Worm (Caenorhabditis elegans) whole organism, early embryonic: Measurements from ENCODE around the gene C08F8.3.
"Not testable (repeated sequence)": the region's sequence is repeated elsewhere in the genome, so short reads cannot be mapped to it uniquely, and the experiment has no call there.

Experiments
- B0310.2 ChIP-seq: sonication (generic microtip); optimal IDR thresholded peaks from 2 replicates; lab custom pipeline; 2016; ENCODE audit warnings: mild to moderate bottlenecking, missing genetic modification characterization, missing compliant biosample characterization
- F13C5.2 ChIP-seq: sonication (generic microtip); optimal IDR thresholded peaks from 2 replicates; lab custom pipeline; 2017; ENCODE audit warnings: mild to moderate bottlenecking, missing genetic modification characterization, inconsistent platforms, missing compliant biosample characterization
- aly-1 ChIP-seq: sonication (generic microtip); optimal IDR thresholded peaks from 2 replicates; lab custom pipeline; 2016; ENCODE audit warnings: missing genetic modification characterization, missing compliant biosample characterization
- ama-1 ChIP-seq: fragments of 150-350 bp; optimal IDR thresholded peaks from 2 replicates; lab custom pipeline; 2014
- ceh-13 ChIP-seq: fragments of 200-800 bp; sonication (Bioruptor generic); optimal IDR thresholded peaks from 2 replicates; lab custom pipeline; 2018; ENCODE audit warnings: mild to moderate bottlenecking, missing genetic modification characterization, missing compliant biosample characterization
- ceh-36 ChIP-seq: sonication (generic microtip); optimal IDR thresholded peaks from 2 replicates; lab custom pipeline; 2016; ENCODE audit warnings: missing genetic modification characterization, inconsistent platforms, missing compliant biosample characterization
- ets-7 ChIP-seq: sonication (generic microtip); optimal IDR thresholded peaks from 2 replicates; lab custom pipeline; 2016; ENCODE audit warnings: missing genotype, missing genetic modification characterization, missing compliant biosample characterization
- flt-1 ChIP-seq: fragments of 200-800 bp; sonication (Bioruptor generic); IDR thresholded peaks from 2 replicates; pipeline ENCODE4 v1.3.6; 2022; ENCODE audit warnings: missing genetic modification characterization, missing compliant biosample characterization
- hmbx-1 ChIP-seq: sonication (generic microtip); optimal IDR thresholded peaks from 2 replicates; lab custom pipeline; 2016; ENCODE audit warnings: mild to moderate bottlenecking, missing genetic modification characterization, missing compliant biosample characterization
- hmg-4 ChIP-seq: fragments of 200-800 bp; sonication (Bioruptor generic); optimal IDR thresholded peaks from 2 replicates; lab custom pipeline; 2018; ENCODE audit warnings: mild to moderate bottlenecking, missing genetic modification characterization, missing compliant biosample characterization
- hnd-1 ChIP-seq: sonication (generic microtip); optimal IDR thresholded peaks from 2 replicates; lab custom pipeline; 2016; ENCODE audit warnings: missing genetic modification characterization, missing compliant biosample characterization
- pes-1 ChIP-seq: fragments of 200-800 bp; sonication (Bioruptor generic); IDR thresholded peaks from 2 replicates; pipeline ENCODE4 v1.3.6; 2022; ENCODE audit warnings: missing genetic modification reagents, missing genetic modification characterization, missing compliant biosample characterization
- scrt-1 ChIP-seq: fragments of 200-800 bp; sonication (Bioruptor generic); IDR thresholded peaks from 2 replicates; pipeline ENCODE4 v1.3.6; 2022; ENCODE audit warnings: missing genetic modification characterization, missing compliant biosample characterization
- sea-1 ChIP-seq: fragments of 200-800 bp; sonication (Bioruptor generic); conservative IDR thresholded peaks from 2 replicates; pipeline ENCODE4 v1.3.6; 2022; ENCODE audit warnings: missing genetic modification characterization, missing compliant biosample characterization
- tbx-11 ChIP-seq: fragments of 200-800 bp; sonication (Bioruptor generic); IDR thresholded peaks from 2 replicates; pipeline ENCODE4 v1.3.6; 2022; ENCODE audit warnings: missing genetic modification characterization, missing compliant biosample characterization
- tbx-37 ChIP-seq: fragments of 200-800 bp; sonication (Bioruptor generic); conservative IDR thresholded peaks from 2 replicates; pipeline ENCODE4 v1.3.6; 2022; ENCODE audit warnings: missing genetic modification reagents, missing genetic modification characterization, missing compliant biosample characterization
- tra-4 ChIP-seq: sonication (generic microtip); optimal IDR thresholded peaks from 2 replicates; lab custom pipeline; 2017; ENCODE audit warnings: missing genetic modification characterization, missing compliant biosample characterization

The C08F8.3 gene

ce11 chrIV:11176967-11177366 lies 22.1 kb downstream of the C08F8.3 start, which contains the start of gene rap-3:
Gene rap-3 (plus strand): TSS chrIV:11177267.
- TF ChIP-seq pes-1 (GFP tag; lab: Robert Waterston, UW) (no peak), ceh-13 (GFP tag; lab: Kevin White, UChicago) (no peak), flt-1 (GFP tag; lab: Robert Waterston, UW) (no peak), tra-4 (tag; lab: Kevin White, UChicago) (no peak), scrt-1 (GFP tag; lab: Robert Waterston, UW) (no peak), ama-1 (lab: Kevin White, UChicago) (no peak), hnd-1 (no peak), ceh-36 (tag; lab: Kevin White, UChicago) (no peak), hmg-4 (GFP tag; lab: Kevin White, UChicago) (no peak), tbx-11 (GFP tag; lab: Robert Waterston, UW) (no peak), F13C5.2 (tag; lab: Kevin White, UChicago) (no peak), tbx-37 (GFP tag; lab: Robert Waterston, UW) (no peak), sea-1 (GFP tag; lab: Robert Waterston, UW) (no peak), aly-1 (tag; lab: Kevin White, UChicago) (no peak), B0310.2 (tag; lab: Kevin White, UChicago) (no peak)

ce11 chrIV:11178495-11178894 lies 23.7 kb downstream of the C08F8.3 start, which contains the start of gene C08F8.9:
Gene C08F8.9 (minus strand): TSS chrIV:11178595.
- TF ChIP-seq ceh-36 (tag; lab: Kevin White, UChicago) = no peak
- TF ChIP-seq pes-1 (GFP tag; lab: Robert Waterston, UW) = no peak
- TF ChIP-seq ama-1 (lab: Kevin White, UChicago) = no peak
- TF ChIP-seq hmbx-1 (tag; lab: Kevin White, UChicago) = no peak
- no peak for TF ChIP-seq scrt-1 (GFP tag; lab: Robert Waterston, UW)
- TF ChIP-seq sea-1 (GFP tag; lab: Robert Waterston, UW) = no peak
- TF ChIP-seq flt-1 (GFP tag; lab: Robert Waterston, UW) = no peak
- no peak for TF ChIP-seq ceh-13 (GFP tag; lab: Kevin White, UChicago)
- TF ChIP-seq aly-1 (tag; lab: Kevin White, UChicago) = no peak
- no peak for TF ChIP-seq hmg-4 (GFP tag; lab: Kevin White, UChicago)

- not testable (repeated sequence) for TF ChIP-seq B0310.2 (tag; lab: Kevin White, UChicago); ama-1 (lab: Kevin White, UChicago); hmg-4 (GFP tag; lab: Kevin White, UChicago)
These were observed 24.4 kb downstream of the C08F8.3 start, which contains the start of gene cpt-2 for ce11 chrIV:11179123-11179740. Gene cpt-2 (plus strand): TSS chrIV:11179645.

DNA sequence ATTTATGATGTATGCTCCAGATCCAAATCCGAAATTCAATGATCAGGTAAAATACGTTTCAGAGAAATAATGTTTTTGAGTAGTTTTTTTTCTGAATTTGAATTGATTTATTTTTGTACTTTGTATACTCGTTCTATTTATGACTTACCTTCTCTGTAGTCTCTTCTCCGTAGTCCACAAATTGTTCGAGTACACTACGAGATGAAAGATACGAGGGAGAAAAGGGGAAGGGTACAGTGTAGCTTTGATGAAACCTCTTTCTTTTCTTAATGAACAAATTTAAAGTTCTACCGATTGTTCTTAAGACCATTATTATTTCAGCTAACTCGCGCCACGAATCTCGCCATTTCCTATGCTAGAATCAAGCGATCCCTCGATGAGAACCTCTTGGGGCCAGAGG lies 25.2 kb downstream of the C08F8.3 start:
- no peak for TF ChIP-seq flt-1 (GFP tag; lab: Robert Waterston, UW)
- no peak for TF ChIP-seq B0310.2 (tag; lab: Kevin White, UChicago)
- TF ChIP-seq pes-1 (GFP tag; lab: Robert Waterston, UW) = no peak
- no peak for TF ChIP-seq hmbx-1 (tag; lab: Kevin White, UChicago)
- TF ChIP-seq tbx-37 (GFP tag; lab: Robert Waterston, UW) = no peak
- TF ChIP-seq sea-1 (GFP tag; lab: Robert Waterston, UW) = no peak
- no peak for TF ChIP-seq F13C5.2 (tag; lab: Kevin White, UChicago)
- no peak for TF ChIP-seq tbx-11 (GFP tag; lab: Robert Waterston, UW)
- no peak for TF ChIP-seq hnd-1
- TF ChIP-seq ama-1 (lab: Kevin White, UChicago) = no peak
- TF ChIP-seq aly-1 (tag; lab: Kevin White, UChicago) = no peak
- TF ChIP-seq hmg-4 (GFP tag; lab: Kevin White, UChicago) = no peak
- no peak for TF ChIP-seq ceh-36 (tag; lab: Kevin White, UChicago)
- TF ChIP-seq ets-7 = no peak
- TF ChIP-seq scrt-1 (GFP tag; lab: Robert Waterston, UW) = no peak
- TF ChIP-seq ceh-13 (GFP tag; lab: Kevin White, UChicago) = no peak
- TF ChIP-seq tra-4 (tag; lab: Kevin White, UChicago) = no peak

- TF ChIP-seq ets-7 (no peak), ceh-36 (tag; lab: Kevin White, UChicago) (no peak), F13C5.2 (tag; lab: Kevin White, UChicago) (no peak), hmbx-1 (tag; lab: Kevin White, UChicago) (no peak), sea-1 (GFP tag; lab: Robert Waterston, UW) (no peak), pes-1 (GFP tag; lab: Robert Waterston, UW) (no peak), ama-1 (lab: Kevin White, UChicago) (no peak), tbx-11 (GFP tag; lab: Robert Waterston, UW) (no peak), scrt-1 (GFP tag; lab: Robert Waterston, UW) (no peak), tbx-37 (GFP tag; lab: Robert Waterston, UW) (no peak), hmg-4 (GFP tag; lab: Kevin White, UChicago) (no peak), ceh-13 (GFP tag; lab: Kevin White, UChicago) (no peak), B0310.2 (tag; lab: Kevin White, UChicago) (no peak), flt-1 (GFP tag; lab: Robert Waterston, UW) (no peak), tra-4 (tag; lab: Kevin White, UChicago) (no peak), hnd-1 (no peak), aly-1 (tag; lab: Kevin White, UChicago) (no peak)
These were observed 28.2 kb downstream of the C08F8.3 start, which contains the start of gene prx-14 for ce11 chrIV:11183013-11183412. Gene prx-14 (plus strand): TSS chrIV:11183132.

DNA sequence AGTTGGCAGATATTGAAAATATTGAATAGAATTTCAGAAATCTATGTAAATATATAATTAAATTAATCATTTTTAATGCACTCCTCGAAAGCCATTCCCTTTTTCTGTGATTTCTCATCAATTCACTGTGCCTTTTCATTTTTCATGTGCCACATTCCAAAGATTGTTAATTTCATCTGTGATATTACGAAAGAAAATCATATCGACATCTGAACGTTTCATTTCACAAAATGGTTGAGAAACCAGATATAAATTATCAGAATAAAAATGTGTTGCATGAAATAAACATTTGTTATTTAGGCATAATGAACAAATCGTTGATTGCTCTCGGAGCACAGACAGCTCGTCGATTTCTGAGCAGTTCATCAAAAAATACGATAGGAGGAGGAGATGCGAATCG lies 29.1 kb downstream of the C08F8.3 start, which contains the start of gene nuaf-3:
nuaf-3 (plus strand) TSS at position 301 of the 400 bp plus-strand sequence.
- TF ChIP-seq sea-1 (GFP tag; lab: Robert Waterston, UW) = no peak

ce11 chrIV:11186729-11187128 lies 31.9 kb downstream of the C08F8.3 start, which contains the start of gene sdz-27:
Gene sdz-27 (plus strand): TSS chrIV:11187029.
- TF ChIP-seq ceh-36 (tag; lab: Kevin White, UChicago) (no peak), B0310.2 (tag; lab: Kevin White, UChicago) (no peak), tra-4 (tag; lab: Kevin White, UChicago) (no peak), sea-1 (GFP tag; lab: Robert Waterston, UW) (no peak), aly-1 (tag; lab: Kevin White, UChicago) (no peak), pes-1 (GFP tag; lab: Robert Waterston, UW) (no peak)
